Worm (Caenorhabditis elegans): ENCODE measurements around the gene B0416.5.

Gene B0416.5

ce11 chrX:9228441-9228840, 42.2 kb downstream of the B0416.5 start:
- TF ChIP-seq B0019.2 (GFP tag; conservative IDR thresholded peaks at IDR 0.05), result no peak
- TF ChIP-seq efl-1 (GFP tag; optimal IDR thresholded peaks at IDR 0.05), result no peak
- no peak for TF ChIP-seq nhr-90 (tag; optimal IDR thresholded peaks at IDR 0.05)
- TF ChIP-seq F52B5.7 (tag; optimal IDR thresholded peaks at IDR 0.05), result no peak
- no peak for TF ChIP-seq cebp-2 (GFP tag; IDR thresholded peaks at IDR 0.05)
- TF ChIP-seq nhr-80 (tag; optimal IDR thresholded peaks at IDR 0.05), result no peak
- TF ChIP-seq somi-1 (GFP tag; optimal IDR thresholded peaks at IDR 0.05), result no peak
- TF ChIP-seq aptf-3 (GFP tag; IDR thresholded peaks at IDR 0.05), result no peak
- no peak for TF ChIP-seq F37B4.10 (GFP tag; IDR thresholded peaks at IDR 0.05)
- no peak for TF ChIP-seq ztf-26 (tag; optimal IDR thresholded peaks at IDR 0.05)
- TF ChIP-seq K11D2.4 (GFP tag; IDR thresholded peaks at IDR 0.05), result no peak
- TF ChIP-seq gei-17 (GFP tag; optimal IDR thresholded peaks at IDR 0.05), result no peak
- no peak for TF ChIP-seq Y53G8AR.9 (GFP tag; conservative IDR thresholded peaks at IDR 0.05)
- no peak for TF ChIP-seq akir-1 (GFP tag; optimal IDR thresholded peaks at IDR 0.05)
- no peak for TF ChIP-seq ztf-25 (GFP tag; IDR thresholded peaks at IDR 0.05)

ce11 chrX:9226904-9227303, 43.7 kb downstream of the B0416.5 start:
- TF ChIP-seq cebp-1 (GFP tag; IDR thresholded peaks at IDR 0.05) (no peak), cebp-1 (tag; optimal IDR thresholded peaks at IDR 0.05) (no peak), gei-17 (GFP tag; optimal IDR thresholded peaks at IDR 0.05) (no peak), lin-26 (GFP tag; IDR thresholded peaks at IDR 0.05) (no peak), ama-1 (optimal IDR thresholded peaks at IDR 0.05) (no peak), ama-1 (GFP tag; optimal IDR thresholded peaks at IDR 0.05) (no peak), F23B12.7 (tag; optimal IDR thresholded peaks at IDR 0.05; ENCODE audit: insufficient read depth) (no peak), sptf-2 (GFP tag; optimal IDR thresholded peaks at IDR 0.05) (no peak), F33H1.4 (GFP tag; IDR thresholded peaks at IDR 0.05) (no peak), ztf-26 (tag; optimal IDR thresholded peaks at IDR 0.05) (no peak), egl-18 (GFP tag; IDR thresholded peaks at IDR 0.05) (no peak), hmg-20 (GFP tag; IDR thresholded peaks at IDR 0.05) (no peak), C17E4.6 (GFP tag; IDR thresholded peaks at IDR 0.05) (no peak), ceh-79 (tag; optimal IDR thresholded peaks at IDR 0.05) (no peak), ceh-40 (GFP tag; IDR thresholded peaks at IDR 0.05) (no peak), nfya-2 (GFP tag; IDR thresholded peaks at IDR 0.05) (no peak)

- no peak for TF ChIP-seq ama-1 (optimal IDR thresholded peaks at IDR 0.05)
- TF ChIP-seq ama-1 (GFP tag; optimal IDR thresholded peaks at IDR 0.05), result no peak
- TF ChIP-seq cebp-1 (GFP tag; IDR thresholded peaks at IDR 0.05), result no peak
- TF ChIP-seq cebp-1 (tag; optimal IDR thresholded peaks at IDR 0.05), result peak; percentile 53
- no peak for TF ChIP-seq hsf-1 (GFP tag; IDR thresholded peaks at IDR 0.05)
- TF ChIP-seq nhr-80 (tag; optimal IDR thresholded peaks at IDR 0.05), result peak; percentile 86
- peak; percentile 6 for TF ChIP-seq K12H6.12 (tag; optimal IDR thresholded peaks at IDR 0.05)
- TF ChIP-seq ceh-27 (GFP tag; optimal IDR thresholded peaks at IDR 0.05), result peak; percentile 41
- no peak for TF ChIP-seq madf-8 (GFP tag; conservative IDR thresholded peaks at IDR 0.05)
- TF ChIP-seq K11D2.4 (GFP tag; IDR thresholded peaks at IDR 0.05), result no peak
- peak; percentile 38; the same call in 1 of the 2 replicates for TF ChIP-seq pbrm-1 (GFP tag; IDR thresholded peaks at IDR 0.05)
- peak; percentile 13 for TF ChIP-seq tbp1 (GFP tag; optimal IDR thresholded peaks at IDR 0.05)
- no peak for TF ChIP-seq Y95B8A.8 (GFP tag; IDR thresholded peaks at IDR 0.05)
- TF ChIP-seq Y53G8AR.9 (GFP tag; conservative IDR thresholded peaks at IDR 0.05), result 0 out of 2 replicates have a peak, but pooled peaks have one; percentile 37
- TF ChIP-seq dox-1 (GFP tag; IDR thresholded peaks at IDR 0.05), result peak; percentile 68; the same call in 1 of the 2 replicates
- TF ChIP-seq hmg-1.2 (GFP tag; IDR thresholded peaks at IDR 0.05), result peak; percentile 89
- TF ChIP-seq zfh-2 (GFP tag; conservative IDR thresholded peaks at IDR 0.05), result peak; percentile 78
- 0 out of 2 replicates have a peak, but pooled peaks have one; percentile 18 for TF ChIP-seq hmg-20 (GFP tag; IDR thresholded peaks at IDR 0.05)
Measured at ce11 chrX:9225273-9225672, 45.4 kb downstream of the B0416.5 start.
